Fruit fly (Drosophila melanogaster): ENCODE measurements around the gene IleRS.

The IleRS gene

DNA sequence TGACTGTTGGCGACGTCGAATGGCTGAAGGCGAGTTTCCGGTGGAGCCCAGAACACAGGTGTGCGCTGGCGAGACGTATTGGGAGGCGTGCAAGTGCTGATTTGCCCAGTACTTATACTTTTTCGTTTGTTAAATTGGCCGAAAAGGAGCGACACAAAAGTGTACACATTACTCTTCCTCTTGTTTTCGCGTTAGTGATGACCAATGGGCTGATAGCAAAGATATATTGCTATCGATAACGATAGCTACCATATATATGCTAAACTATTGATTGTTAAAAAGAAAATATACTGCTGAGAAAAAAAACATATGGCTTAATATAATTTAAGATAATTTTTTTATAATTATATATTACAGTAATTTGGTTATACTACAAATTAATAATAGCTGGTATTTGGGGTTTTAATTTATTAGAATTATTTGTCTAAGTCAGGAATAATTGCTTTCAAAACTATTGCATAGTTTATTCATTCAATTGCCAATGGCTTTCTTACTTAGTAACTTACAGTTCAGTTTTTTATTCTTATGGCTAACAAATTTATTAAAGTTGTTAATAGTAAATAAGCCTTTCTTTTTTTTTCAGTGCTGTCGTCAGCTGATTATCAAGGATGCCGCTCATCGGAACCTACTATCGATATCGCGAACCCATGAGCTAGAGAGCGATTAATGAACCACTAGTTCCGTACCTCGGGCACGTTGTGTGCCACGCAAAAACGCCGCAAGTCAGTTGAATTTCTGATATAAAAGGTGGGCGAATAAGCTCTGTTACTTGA lies at the start of gene IleRS, which contains the start of gene Hem (continued):
- peak in 1 of 2 experiments; percentile 94 for TF ChIP-seq bsh (GFP tag; optimal IDR thresholded peaks at IDR 0.05)
- peak; percentile 36 for TF ChIP-seq TFAM (GFP tag; optimal IDR thresholded peaks at IDR 0.05)
- TF ChIP-seq Hmr (GFP tag; optimal IDR thresholded peaks at IDR 0.05): peak; percentile 91
- peak; percentile 49 for TF ChIP-seq CG3995 (GFP tag; optimal IDR thresholded peaks at IDR 0.05)
- TF ChIP-seq ERR (GFP tag; optimal IDR thresholded peaks at IDR 0.05): peak; percentile 79
- peak; percentile 79 for TF ChIP-seq CG12299 (tag; optimal IDR thresholded peaks at IDR 0.05)
- peak; percentile 83 for TF ChIP-seq CG31388 (GFP tag; optimal IDR thresholded peaks at IDR 0.05)
- peak; percentile 57 for TF ChIP-seq Jarid2 (GFP tag; optimal IDR thresholded peaks at IDR 0.05)
- peak; percentile 97 for TF ChIP-seq nmo (GFP tag; optimal IDR thresholded peaks at IDR 0.05)
- TF ChIP-seq fru (optimal IDR thresholded peaks at IDR 0.05): no peak
- TF ChIP-seq vfl (GFP tag; optimal IDR thresholded peaks at IDR 0.05): peak; percentile 73
- peak; percentile 10 for TF ChIP-seq pfk (GFP tag; optimal IDR thresholded peaks at IDR 0.05)
- peak; percentile 80 for TF ChIP-seq Bteb2 (GFP tag; optimal IDR thresholded peaks at IDR 0.05)
- TF ChIP-seq CG16813 (GFP tag; IDR thresholded peaks at IDR 0.05; ENCODE audit: partially characterized antibody): peak; percentile 73
- no peak for TF ChIP-seq CG7745 (tag; optimal IDR thresholded peaks at IDR 0.05)
- TF ChIP-seq zen (tag; optimal IDR thresholded peaks at IDR 0.05): peak; percentile 95
- TF ChIP-seq CG10462 (GFP tag; optimal IDR thresholded peaks at IDR 0.05): peak; percentile 86
- TF ChIP-seq NfI (GFP tag; optimal IDR thresholded peaks at IDR 0.05): peak; percentile 88
- peak; percentile 84 for TF ChIP-seq al (GFP tag; IDR thresholded peaks at IDR 0.05)
- no peak for TF ChIP-seq cg (GFP tag; optimal IDR thresholded peaks at IDR 0.05)
- TF ChIP-seq CG6791 (GFP tag; IDR thresholded peaks at IDR 0.05; ENCODE audit: partially characterized antibody): peak; percentile 84
- TF ChIP-seq CG17186 (GFP tag; optimal IDR thresholded peaks at IDR 0.05): peak; percentile 66
- TF ChIP-seq E2f2 (GFP tag; IDR thresholded peaks at IDR 0.05): peak; percentile 72
- peak; percentile 96 for TF ChIP-seq CoRest (tag; optimal IDR thresholded peaks at IDR 0.05)
- TF ChIP-seq Tbp (GFP tag; optimal IDR thresholded peaks at IDR 0.05): no peak
- TF ChIP-seq lola (GFP tag; optimal IDR thresholded peaks at IDR 0.05): peak in 1 of 3 experiments; percentile 95
- TF ChIP-seq sisA (GFP tag; IDR thresholded peaks at IDR 0.05): peak; percentile 88
- TF ChIP-seq CG18011 (GFP tag; optimal IDR thresholded peaks at IDR 0.05): peak; percentile 78
- TF ChIP-seq Vsx1 (GFP tag; optimal IDR thresholded peaks at IDR 0.05): no peak
- peak; percentile 92 for TF ChIP-seq sob (GFP tag; IDR thresholded peaks at IDR 0.05)
- no peak for TF ChIP-seq prd (optimal IDR thresholded peaks at IDR 0.05)
- TF ChIP-seq prd (GFP tag; IDR thresholded peaks at IDR 0.05): peak; percentile 94
- TF ChIP-seq phol (tag; optimal IDR thresholded peaks at IDR 0.05): peak; percentile 95
- peak; percentile 55; the same call in 1 of the 3 replicates for TF ChIP-seq otp (GFP tag; IDR thresholded peaks at IDR 0.05)
- peak; percentile 95 for TF ChIP-seq ci (GFP tag; IDR thresholded peaks at IDR 0.05)
- peak; percentile 15 for TF ChIP-seq CG31365 (tag; optimal IDR thresholded peaks at IDR 0.05)
- peak; percentile 72 for TF ChIP-seq CG7271 (tag; optimal IDR thresholded peaks at IDR 0.05)
- TF ChIP-seq vvl (GFP tag; IDR thresholded peaks at IDR 0.05): peak; percentile 95
- no peak for TF ChIP-seq CG1832 (GFP tag; optimal IDR thresholded peaks at IDR 0.05)
- peak; percentile 90 for TF ChIP-seq Meics (GFP tag; optimal IDR thresholded peaks at IDR 0.05)
- peak; percentile 92 for TF ChIP-seq row (GFP tag; IDR thresholded peaks at IDR 0.05)
- TF ChIP-seq MTF-1 (GFP tag; optimal IDR thresholded peaks at IDR 0.05; ENCODE audit: borderline replicate concordance): peak; percentile 50
- peak; percentile 77 for TF ChIP-seq peb (GFP tag; IDR thresholded peaks at IDR 0.05)
- TF ChIP-seq Taf1 (GFP tag; IDR thresholded peaks at IDR 0.05): peak; percentile 76
- no peak for TF ChIP-seq pita (GFP tag; optimal IDR thresholded peaks at IDR 0.05)
- TF ChIP-seq CG5245 (GFP tag; optimal IDR thresholded peaks at IDR 0.05): peak; percentile 88
- TF ChIP-seq Lpt (GFP tag; optimal IDR thresholded peaks at IDR 0.05): no peak
- TF ChIP-seq hkb (optimal IDR thresholded peaks at IDR 0.05): no peak
- peak; percentile 90 for TF ChIP-seq hkb (GFP tag; IDR thresholded peaks at IDR 0.05)

Measured in whole organism, embryonic.